Worm (Caenorhabditis elegans) whole organism, young adult: ENCODE results near the gene dpy-10.

Source experiments
- B0261.1 ChIP-seq: sonication (generic microtip); optimal IDR thresholded peaks from 2 replicates; lab custom pipeline; 2016; ENCODE audit warnings: mild to moderate bottlenecking, missing genetic modification characterization, moderate library complexity, missing compliant biosample characterization
- F49E8.2 ChIP-seq: sonication (generic microtip); optimal IDR thresholded peaks from 3 replicates; lab custom pipeline; 2017; ENCODE audit warnings: missing genetic modification characterization, mild to moderate bottlenecking, missing compliant biosample characterization, antibody characterized with exemption, moderate library complexity; ENCODE audit not compliant: insufficient read depth
- F57C9.4 ChIP-seq: sonication (generic microtip); optimal IDR thresholded peaks from 2 replicates; lab custom pipeline; 2017; ENCODE audit warnings: mild to moderate bottlenecking, missing genetic modification characterization, missing compliant biosample characterization
- K12H6.12 ChIP-seq: fragments of 200-800 bp; sonication (Bioruptor generic); optimal IDR thresholded peaks from 2 replicates; lab custom pipeline; 2018; ENCODE audit warnings: mild to moderate bottlenecking, missing genetic modification characterization, missing compliant biosample characterization
- T26A5.8 ChIP-seq: sonication (generic microtip); optimal IDR thresholded peaks from 2 replicates; lab custom pipeline; 2016; ENCODE audit warnings: missing genetic modification characterization, missing compliant biosample characterization
- Y95B8A.8 ChIP-seq: fragments of 200-800 bp; sonication (Bioruptor generic); IDR thresholded peaks from 2 replicates; pipeline ENCODE4 v1.3.6; 2022; ENCODE audit warnings: missing genetic modification reagents, missing genetic modification characterization, missing compliant biosample characterization
- ZK185.1 ChIP-seq: sonication (generic microtip); optimal IDR thresholded peaks from 2 replicates; lab custom pipeline; 2016; ENCODE audit warnings: mild to moderate bottlenecking, missing genetic modification characterization, missing compliant biosample characterization; ENCODE audit not compliant: poor library complexity, severe bottlenecking
- aptf-2 ChIP-seq: fragments of 200-800 bp; sonication (Bioruptor generic); conservative IDR thresholded peaks from 2 replicates; pipeline ENCODE4 v1.3.6; 2022; ENCODE audit warnings: missing genetic modification reagents, missing genetic modification characterization, missing compliant biosample characterization
- attf-6 ChIP-seq: fragments of 200-800 bp; sonication (Bioruptor generic); IDR thresholded peaks from 2 replicates; pipeline ENCODE4 v1.3.6; 2022; ENCODE audit warnings: missing genetic modification reagents, missing genetic modification characterization, missing compliant biosample characterization
- bed-2 ChIP-seq: fragments of 200-800 bp; sonication (Bioruptor generic); IDR thresholded peaks from 2 replicates; pipeline ENCODE4 v1.3.6; 2022; ENCODE audit warnings: missing genetic modification reagents, missing genetic modification characterization, missing compliant biosample characterization
- cebp-1 ChIP-seq, 2 experiments: fragments of 200-800 bp in 1 of 2; sonication (Bioruptor generic) in 1 of 2; sonication (generic microtip) in 1 of 2; IDR thresholded peaks in 1 of 2; optimal IDR thresholded peaks in 1 of 2; 2 replicates each; pipeline versions ENCODE4 v1.3.6 to Lab custom; 2017 to 2022; ENCODE audit warnings: missing compliant biosample characterization in 2 of 2, missing genetic modification characterization in 2 of 2, mild to moderate bottlenecking in 1 of 2, missing genetic modification reagents in 1 of 2, moderate library complexity in 1 of 2
- ceh-100 ChIP-seq: fragments of 200-800 bp; sonication (Bioruptor generic); IDR thresholded peaks from 2 replicates; pipeline ENCODE4 v1.3.6; 2022; ENCODE audit warnings: missing genetic modification reagents, missing genetic modification characterization, missing compliant biosample characterization
- dpff-1 ChIP-seq: sonication (generic microtip); optimal IDR thresholded peaks from 2 replicates; lab custom pipeline; 2017; ENCODE audit warnings: mild to moderate bottlenecking, missing genetic modification characterization, missing compliant biosample characterization
- dpl-1 ChIP-seq: fragments of 150-350 bp; optimal IDR thresholded peaks from 2 replicates; lab custom pipeline; 2014; ENCODE audit warnings: missing biosample characterization, missing genetic modification reagents, missing genetic modification characterization
- ets-4 ChIP-seq: fragments of 200-800 bp; sonication (Bioruptor generic); optimal IDR thresholded peaks from 2 replicates; lab custom pipeline; 2018; ENCODE audit warnings: mild to moderate bottlenecking, missing genetic modification characterization, missing compliant biosample characterization
- fkh-3 ChIP-seq: sonication (generic microtip); optimal IDR thresholded peaks from 2 replicates; lab custom pipeline; 2016; ENCODE audit warnings: mild to moderate bottlenecking, missing genetic modification characterization, missing compliant biosample characterization
- hlh-12 ChIP-seq: sonication (generic microtip); optimal IDR thresholded peaks from 2 replicates; lab custom pipeline; 2016; ENCODE audit warnings: missing genetic modification characterization, missing compliant biosample characterization
- hmg-20 ChIP-seq: fragments of 200-800 bp; sonication (Bioruptor generic); IDR thresholded peaks from 2 replicates; pipeline ENCODE4 v1.3.6; 2022; ENCODE audit warnings: missing genetic modification reagents, missing genetic modification characterization, missing compliant biosample characterization
- hsf-1 ChIP-seq: fragments of 200-800 bp; sonication (Bioruptor generic); IDR thresholded peaks from 2 replicates; pipeline ENCODE4 v1.3.6; 2022; ENCODE audit warnings: missing genetic modification reagents, missing genetic modification characterization, missing compliant biosample characterization
- lin-40 ChIP-seq: sonication (generic microtip); optimal IDR thresholded peaks from 2 replicates; lab custom pipeline; 2016; ENCODE audit warnings: missing genetic modification characterization, mild to moderate bottlenecking, missing compliant biosample characterization, missing genotype, missing genetic modification reagents
- madf-10 ChIP-seq: sonication (generic microtip); optimal IDR thresholded peaks from 2 replicates; lab custom pipeline; 2016; ENCODE audit warnings: mild to moderate bottlenecking, missing genetic modification characterization, missing compliant biosample characterization
- madf-6 ChIP-seq: fragments of 200-800 bp; sonication (Bioruptor generic); IDR thresholded peaks from 2 replicates; pipeline ENCODE4 v1.3.6; 2022; ENCODE audit warnings: missing genetic modification reagents, missing genetic modification characterization, missing compliant biosample characterization
- nfya-1 ChIP-seq: sonication (generic microtip); optimal IDR thresholded peaks from 2 replicates; lab custom pipeline; 2017; ENCODE audit warnings: antibody characterized with exemption, missing compliant biosample characterization, missing genetic modification characterization, borderline replicate concordance; ENCODE audit not compliant: insufficient read depth
- nfyb-1 ChIP-seq: fragments of 200-800 bp; sonication (Bioruptor generic); IDR thresholded peaks from 2 replicates; pipeline ENCODE4 v1.3.6; 2022; ENCODE audit warnings: missing genetic modification reagents, missing genetic modification characterization, missing compliant biosample characterization
- sdz-38 ChIP-seq: sonication (generic microtip); optimal IDR thresholded peaks from 2 replicates; lab custom pipeline; 2016; ENCODE audit warnings: missing genotype, missing genetic modification characterization, missing compliant biosample characterization
- somi-1 ChIP-seq: fragments of 200-800 bp; sonication (Bioruptor generic); optimal IDR thresholded peaks from 2 replicates; lab custom pipeline; 2018; ENCODE audit warnings: mild to moderate bottlenecking, missing genetic modification characterization, missing compliant biosample characterization
- tlf-1 ChIP-seq: fragments of 200-800 bp; sonication (Bioruptor generic); optimal IDR thresholded peaks from 2 replicates; lab custom pipeline; 2018; ENCODE audit warnings: mild to moderate bottlenecking, missing genetic modification characterization, missing compliant biosample characterization
- unc-130 ChIP-seq: sonication (generic microtip); optimal IDR thresholded peaks from 2 replicates; lab custom pipeline; 2016; ENCODE audit warnings: missing genetic modification reagents, missing genetic modification characterization, missing compliant biosample characterization
- xnd-1 ChIP-seq: sonication (generic microtip); optimal IDR thresholded peaks from 2 replicates; lab custom pipeline; 2016; ENCODE audit warnings: missing genotype, missing genetic modification reagents, missing genetic modification characterization, missing compliant biosample characterization
- zfh-2 ChIP-seq: fragments of 200-800 bp; sonication (Bioruptor generic); conservative IDR thresholded peaks from 2 replicates; pipeline ENCODE4 v1.3.6; 2022; ENCODE audit warnings: missing genetic modification reagents, missing genetic modification characterization, missing compliant biosample characterization
- ztf-26 ChIP-seq: sonication (generic microtip); optimal IDR thresholded peaks from 2 replicates; lab custom pipeline; 2017; ENCODE audit warnings: missing genetic modification characterization, missing compliant biosample characterization

The dpy-10 gene

ce11 chrII:6712177-6712981 lies at the start of gene dpy-10, which contains the start of gene T14B4.19:
dpy-10 (minus strand) TSS chrII:6712227.
T14B4.19 (minus strand) TSS chrII:6712931.
- TF ChIP-seq hmg-20 (GFP tag; lab: Robert Waterston, UW) (no peak), zfh-2 (GFP tag; lab: Robert Waterston, UW) (no peak), ets-4 (GFP tag; lab: Kevin White, UChicago) (no peak)

- TF ChIP-seq xnd-1 (tag; lab: Kevin White, UChicago) (no peak), dpff-1 (no peak), K12H6.12 (tag; lab: Kevin White, UChicago) (no peak), hsf-1 (GFP tag; lab: Robert Waterston, UW) (no peak), ZK185.1 (tag; lab: Kevin White, UChicago) (no peak), B0261.1 (no peak), Y95B8A.8 (GFP tag; lab: Robert Waterston, UW) (no peak), F57C9.4 (tag; lab: Kevin White, UChicago) (no peak)
- TF ChIP-seq, all 124 proteins: peak for 0
Measured at ce11 chrII:6756232-6756631, 44.2 kb upstream of the dpy-10 start, which contains the start of gene F41G3.3. F41G3.3 (plus strand) TSS chrII:6756532.

DNA sequence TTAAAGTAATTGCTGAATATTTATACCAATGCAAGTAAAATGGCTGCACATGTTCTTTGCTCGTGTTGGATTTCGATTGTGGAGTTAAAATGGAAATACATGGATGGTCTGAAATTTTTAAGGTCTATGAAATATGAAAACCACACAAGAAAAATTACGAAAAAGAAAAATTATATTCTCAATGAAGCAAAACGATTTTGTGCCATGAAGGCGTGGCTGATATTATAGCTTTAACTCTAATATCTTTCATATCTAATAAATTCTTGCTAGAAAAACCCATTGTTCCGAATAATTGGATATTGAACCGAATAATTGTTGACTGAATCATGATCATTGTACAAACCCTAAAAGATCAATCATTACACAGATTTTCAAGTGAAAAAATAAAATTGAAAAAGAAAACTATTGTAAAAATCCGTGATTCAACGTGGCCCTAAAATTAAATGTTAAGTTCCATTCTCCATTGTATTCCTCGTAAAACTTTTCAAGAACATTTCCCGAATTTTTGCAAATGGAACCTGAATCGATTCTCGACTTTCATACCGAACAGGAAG lies 42.7 kb upstream of the dpy-10 start, which contains the start of the genes srx-95 and fis-1:
TSS of gene srx-95 (minus strand) at position 101 of the 554 bp plus-strand sequence.
TSS of gene fis-1 (plus strand) at position 504 of the 554 bp plus-strand sequence.
- TF ChIP-seq sdz-38, result no peak
- TF ChIP-seq T26A5.8 (tag; lab: Kevin White, UChicago), result no peak
- no peak for TF ChIP-seq nfya-1 (tag; lab: Kevin White, UChicago)
- no peak for TF ChIP-seq ztf-26 (tag; lab: Kevin White, UChicago)
- TF ChIP-seq cebp-1 (GFP tag; IDR thresholded peaks at IDR 0.05; lab: Robert Waterston, UW), result no peak
- TF ChIP-seq cebp-1 (tag; optimal IDR thresholded peaks at IDR 0.05; lab: Kevin White, UChicago), result no peak
- TF ChIP-seq lin-40 (tag; lab: Kevin White, UChicago), result no peak
- no peak for TF ChIP-seq nfyb-1 (GFP tag; lab: Robert Waterston, UW)
- no peak for TF ChIP-seq unc-130 (GFP tag; lab: Kevin White, UChicago)
- no peak for TF ChIP-seq dpl-1 (GFP tag; lab: Kevin White, UChicago)
- no peak for TF ChIP-seq aptf-2
- no peak for TF ChIP-seq bed-2 (GFP tag; lab: Robert Waterston, UW)
- no peak for TF ChIP-seq K12H6.12 (tag; lab: Kevin White, UChicago)
- no peak for TF ChIP-seq hlh-12 (tag; lab: Kevin White, UChicago)
- no peak for TF ChIP-seq F49E8.2
- no peak for TF ChIP-seq ceh-100 (GFP tag; lab: Robert Waterston, UW)
- no peak for TF ChIP-seq xnd-1 (tag; lab: Kevin White, UChicago)
- no peak for TF ChIP-seq madf-10

DNA sequence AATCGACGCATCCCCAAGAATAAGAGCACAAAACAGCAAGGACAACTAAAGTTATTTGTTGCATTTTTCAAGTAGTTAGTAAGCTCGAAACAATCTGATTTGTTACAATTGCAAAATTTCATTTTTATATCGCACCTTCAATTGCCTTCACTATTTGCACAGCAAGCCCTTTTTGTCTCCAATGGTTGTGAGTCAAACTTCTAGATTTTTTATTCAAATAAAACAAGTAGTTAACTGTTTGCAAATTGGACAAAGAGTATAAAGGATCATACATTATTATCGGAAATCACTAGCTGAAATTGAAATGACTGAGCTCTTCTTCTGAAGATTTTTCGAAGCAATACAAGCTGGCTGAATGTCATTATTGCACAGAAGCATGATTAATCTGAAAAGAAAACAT lies 40.8 kb upstream of the dpy-10 start, which contains the start of gene F41G3.21:
TSS of gene F41G3.21 (minus strand) at position 101 of the 400 bp plus-strand sequence.
- TF ChIP-seq hmg-20 (GFP tag; lab: Robert Waterston, UW) (no peak), attf-6 (GFP tag; lab: Robert Waterston, UW) (no peak), madf-6 (no peak), fkh-3 (no peak), somi-1 (no peak), bed-2 (GFP tag; lab: Robert Waterston, UW) (no peak), tlf-1 (GFP tag; lab: Kevin White, UChicago) (no peak)
- TF ChIP-seq, all 124 proteins: peak for 0
